Fruit fly (Drosophila melanogaster) whole organism, embryonic: ENCODE measurements around the gene CG15631.

Experiments
- ATbp ChIP-seq: fragments of 200-800 bp; sonication (Bioruptor generic); optimal IDR thresholded peaks from 2 replicates; lab custom pipeline; 2017; ENCODE audit warnings: missing biosample characterization, mild to moderate bottlenecking, missing genetic modification characterization, missing genetic modification reagents
- Asciz ChIP-seq: fragments of 200-800 bp; sonication (Bioruptor generic); optimal IDR thresholded peaks from 2 replicates; lab custom pipeline; 2017; ENCODE audit warnings: missing biosample characterization, mild to moderate bottlenecking, missing genetic modification characterization, missing genetic modification reagents
- Atf-2 ChIP-seq: fragments of 200-800 bp; sonication (Bioruptor generic); optimal IDR thresholded peaks from 2 replicates; lab custom pipeline; 2016; ENCODE audit warnings: missing biosample characterization, missing genetic modification characterization
- B-H2 ChIP-seq: fragments of 200-800 bp; sonication (Bioruptor generic); optimal IDR thresholded peaks from 2 replicates; lab custom pipeline; 2018; ENCODE audit warnings: missing biosample characterization, mild to moderate bottlenecking, missing genetic modification characterization
- CG11093 ChIP-seq: fragments of 200-800 bp; sonication (Bioruptor generic); IDR thresholded peaks from 3 replicates; pipeline ENCODE4 v1.3.6; 2022; ENCODE audit warnings: missing biosample characterization, missing genetic modification characterization
- CG13894 ChIP-seq: fragments of 200-800 bp; sonication (Bioruptor generic); optimal IDR thresholded peaks from 3 replicates; lab custom pipeline; 2018; ENCODE audit warnings: missing biosample characterization, mild to moderate bottlenecking, missing genetic modification characterization, moderate library complexity
- CG1529 ChIP-seq: fragments of 200-800 bp; sonication (Bioruptor generic); optimal IDR thresholded peaks from 3 replicates; lab custom pipeline; 2018; ENCODE audit warnings: missing biosample characterization, missing genetic modification characterization
- CG16779 ChIP-seq: fragments of 200-800 bp; sonication (Bioruptor generic); IDR thresholded peaks from 2 replicates; pipeline ENCODE4 v1.3.6; 2022; ENCODE audit warnings: missing biosample characterization, missing genetic modification characterization
- CG17359 ChIP-seq: fragments of 200-800 bp; sonication (Bioruptor generic); optimal IDR thresholded peaks from 3 replicates; lab custom pipeline; 2018; ENCODE audit warnings: missing biosample characterization, mild to moderate bottlenecking, missing genetic modification characterization, moderate library complexity
- CG17612 ChIP-seq: fragments of 200-800 bp; sonication (Bioruptor generic); IDR thresholded peaks from 2 replicates; pipeline ENCODE4 v1.3.6; 2022; ENCODE audit warnings: missing biosample characterization, missing genetic modification characterization
- CG18476 ChIP-seq: fragments of 200-800 bp; sonication (Bioruptor generic); optimal IDR thresholded peaks from 2 replicates; lab custom pipeline; 2016; ENCODE audit warnings: missing biosample characterization, mild to moderate bottlenecking, missing genetic modification characterization
- CG2202 ChIP-seq: fragments of 200-800 bp; sonication (Bioruptor generic); optimal IDR thresholded peaks from 2 replicates; lab custom pipeline; 2018; ENCODE audit warnings: missing biosample characterization, mild to moderate bottlenecking, missing genetic modification characterization
- CG2889 ChIP-seq: fragments of 200-800 bp; sonication (Bioruptor generic); IDR thresholded peaks from 3 replicates; pipeline ENCODE4 v1.3.6; 2022; ENCODE audit warnings: missing biosample characterization, missing genetic modification characterization
- CG3065 ChIP-seq: fragments of 200-800 bp; sonication (Bioruptor generic); optimal IDR thresholded peaks from 2 replicates; lab custom pipeline; 2016; ENCODE audit warnings: missing biosample characterization, missing genetic modification characterization
- CG5180 ChIP-seq: fragments of 200-800 bp; sonication (Bioruptor generic); optimal IDR thresholded peaks from 3 replicates; lab custom pipeline; 2017; ENCODE audit warnings: missing biosample characterization, missing genetic modification characterization, mild to moderate bottlenecking, moderate library complexity, missing genetic modification reagents
- CG6854 ChIP-seq: fragments of 200-800 bp; sonication (Bioruptor generic); optimal IDR thresholded peaks from 3 replicates; lab custom pipeline; 2017; ENCODE audit warnings: missing biosample characterization, mild to moderate bottlenecking, missing genetic modification characterization
- CG7372 ChIP-seq: fragments of 200-800 bp; sonication (Bioruptor generic); IDR thresholded peaks from 2 replicates; pipeline ENCODE4 v1.3.6; 2022; ENCODE audit warnings: missing biosample characterization, missing genetic modification characterization
- Chrac-16 ChIP-seq: fragments of 200-800 bp; sonication (Bioruptor generic); optimal IDR thresholded peaks from 3 replicates; lab custom pipeline; 2016; ENCODE audit warnings: missing biosample characterization, missing genetic modification characterization
- Dbx ChIP-seq: fragments of 200-800 bp; sonication (Bioruptor generic); IDR thresholded peaks from 3 replicates; pipeline ENCODE4 v1.3.6; 2022; ENCODE audit warnings: missing biosample characterization, missing genetic modification characterization
- Dip2 ChIP-seq: fragments of 200-800 bp; sonication (Bioruptor generic); IDR thresholded peaks from 2 replicates; pipeline ENCODE4 v1.3.6; 2022; ENCODE audit warnings: missing biosample characterization, missing genetic modification characterization
- E2f1 ChIP-seq: fragments of 200-800 bp; sonication (Bioruptor generic); IDR thresholded peaks from 2 replicates; pipeline ENCODE4 v1.3.6; 2022; ENCODE audit warnings: missing biosample characterization, missing genetic modification characterization
- HLHmδ ChIP-seq: fragments of 200-800 bp; sonication (Bioruptor generic); optimal IDR thresholded peaks from 2 replicates; lab custom pipeline; 2018; ENCODE audit warnings: missing biosample characterization, mild to moderate bottlenecking, missing genetic modification characterization, moderate library complexity
- PHDP ChIP-seq: fragments of 200-800 bp; sonication (Bioruptor generic); optimal IDR thresholded peaks from 3 replicates; lab custom pipeline; 2018; ENCODE audit warnings: missing biosample characterization, mild to moderate bottlenecking, missing genetic modification characterization, moderate library complexity
- Poxn ChIP-seq: fragments of 200-800 bp; sonication (Bioruptor generic); IDR thresholded peaks from 2 replicates; pipeline ENCODE4 v1.3.6; 2022; ENCODE audit warnings: missing biosample characterization, missing genetic modification characterization
- Ptx1 ChIP-seq: fragments of 200-800 bp; sonication (Bioruptor generic); IDR thresholded peaks from 2 replicates; pipeline ENCODE4 v1.3.6; 2022; ENCODE audit warnings: missing biosample characterization, missing genetic modification characterization
- Rfx ChIP-seq: fragments of 200-800 bp; sonication (Bioruptor generic); IDR thresholded peaks from 2 replicates; pipeline ENCODE4 v1.3.6; 2022; ENCODE audit warnings: missing biosample characterization, missing genetic modification characterization
- Rx ChIP-seq: fragments of 200-800 bp; sonication (Bioruptor generic); IDR thresholded peaks from 2 replicates; pipeline ENCODE4 v1.3.6; 2022; ENCODE audit warnings: missing biosample characterization, missing genetic modification characterization
- Stat92E ChIP-seq, 3 experiments: fragments of >200 bp in 2 of 3; fragments of 200-800 bp in 1 of 3; sonication (Bioruptor generic) in 1 of 3; optimal IDR thresholded peaks; 2 replicates each; lab custom pipeline; 2017 to 2019; ENCODE audit warnings: missing biosample characterization in 3 of 3, missing genetic modification characterization in 3 of 3, mild to moderate bottlenecking in 1 of 3, moderate library complexity in 1 of 3
- Xbp1 ChIP-seq: fragments of 200-800 bp; sonication (Bioruptor generic); optimal IDR thresholded peaks from 3 replicates; lab custom pipeline; 2016; ENCODE audit warnings: missing biosample characterization, mild to moderate bottlenecking, missing genetic modification characterization
- ap ChIP-seq: fragments of 200-800 bp; sonication (Bioruptor generic); IDR thresholded peaks from 2 replicates; pipeline ENCODE4 v1.3.6; 2022; ENCODE audit warnings: missing biosample characterization, missing genetic modification characterization
- ato ChIP-seq: fragments of 200-800 bp; sonication (Bioruptor generic); IDR thresholded peaks from 2 replicates; pipeline ENCODE4 v1.3.6; 2022; ENCODE audit warnings: missing biosample characterization, missing genetic modification characterization; ENCODE audit not compliant: partially characterized antibody
- bowl ChIP-seq: fragments of 200-800 bp; sonication (Bioruptor generic); IDR thresholded peaks from 2 replicates; pipeline ENCODE4 v1.3.6; 2022; ENCODE audit warnings: missing biosample characterization, missing genetic modification characterization
- pros ChIP-seq: fragments of 200-800 bp; sonication (Bioruptor generic); optimal IDR thresholded peaks from 3 replicates; lab custom pipeline; 2019; ENCODE audit warnings: missing biosample characterization, mild to moderate bottlenecking, missing genetic modification characterization, moderate library complexity
- row ChIP-seq: fragments of 200-800 bp; sonication (Bioruptor generic); IDR thresholded peaks from 3 replicates; pipeline ENCODE4 v1.3.6; 2022; ENCODE audit warnings: missing biosample characterization, missing genetic modification characterization
- ssp ChIP-seq: fragments of 200-800 bp; sonication (Bioruptor generic); IDR thresholded peaks from 2 replicates; pipeline ENCODE4 v1.3.6; 2022; ENCODE audit warnings: missing biosample characterization, missing genetic modification characterization
- tgo ChIP-seq: fragments of 200-800 bp; sonication (Bioruptor generic); IDR thresholded peaks from 3 replicates; pipeline ENCODE4 v1.3.6; 2022; ENCODE audit warnings: missing biosample characterization, missing genetic modification characterization
- z ChIP-seq: fragments of 200-800 bp; sonication (Bioruptor generic); IDR thresholded peaks from 3 replicates; pipeline ENCODE4 v1.3.6; 2022; ENCODE audit warnings: missing biosample characterization, missing genetic modification characterization
- zfh1 ChIP-seq: fragments of 200-800 bp; sonication (Bioruptor generic); IDR thresholded peaks from 3 replicates; pipeline ENCODE4 v1.3.6; 2022; ENCODE audit warnings: missing biosample characterization, missing genetic modification characterization

CG15631 gene

DNA sequence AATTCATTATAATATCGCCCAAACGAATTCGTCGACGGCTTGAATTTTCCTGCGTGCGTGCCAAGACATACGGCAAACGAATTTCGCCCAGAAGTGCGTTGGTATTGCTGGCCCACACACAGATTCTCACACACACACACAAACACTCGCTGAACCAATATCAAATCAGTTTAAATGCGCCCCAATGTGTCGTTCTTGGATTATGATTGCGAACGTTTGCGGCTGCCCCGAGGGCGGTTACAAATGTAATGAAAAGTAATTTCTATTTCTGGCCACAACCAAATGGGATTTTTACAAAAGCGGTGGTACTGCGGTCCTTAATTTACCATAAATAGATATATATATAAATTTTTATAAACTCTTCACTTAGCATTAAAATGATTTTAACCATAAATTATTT, 35.4 kb downstream of the CG15631 start:
- no peak for TF ChIP-seq tgo (GFP tag; lab: Robert Waterston, UW)
- peak; percentile 26 for TF ChIP-seq CG13894 (tag; lab: Kevin White, UChicago)
- no peak for TF ChIP-seq CG11093 (GFP tag; lab: Robert Waterston, UW)
- TF ChIP-seq ssp, result 0 out of 2 replicates have a peak, but pooled peaks have one; percentile 8
- TF ChIP-seq Xbp1 (GFP tag; lab: Kevin White, UChicago), result no peak
- TF ChIP-seq CG17612 (GFP tag; lab: Robert Waterston, UW), result no peak
- TF ChIP-seq Dip2 (GFP tag; lab: Robert Waterston, UW), result no peak
- TF ChIP-seq Ptx1, result 0 out of 2 replicates have a peak, but pooled peaks have one; percentile 24
- no peak for TF ChIP-seq pros (GFP tag; lab: Kevin White, UChicago)
- TF ChIP-seq CG18476 (GFP tag; lab: Kevin White, UChicago), result peak; percentile 65
- TF ChIP-seq CG17359, result no peak
- TF ChIP-seq PHDP (tag; lab: Kevin White, UChicago), result no peak

DNA sequence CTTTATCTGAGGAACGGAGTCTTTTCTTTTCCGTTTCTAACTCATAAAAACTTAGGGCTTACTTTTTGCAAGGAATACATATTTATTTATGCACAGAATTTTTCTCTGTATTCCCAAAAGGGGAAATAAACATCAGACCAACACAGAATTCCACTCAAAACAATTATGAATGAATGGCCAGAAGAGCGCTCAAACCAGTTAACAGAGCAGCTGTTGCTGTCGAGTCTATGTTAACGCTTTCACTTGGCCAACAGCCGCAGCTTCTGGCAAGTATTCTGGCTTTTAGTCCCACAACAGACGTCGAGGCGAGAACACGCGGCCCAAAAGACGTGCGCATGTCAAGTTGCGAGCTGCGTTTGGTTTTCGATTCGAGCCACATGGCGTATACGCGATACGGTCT, 39.8 kb downstream of the CG15631 start, which contains the start of gene dcma:
TSS of gene dcma (plus strand) at position 301 of the 400 bp plus-strand sequence.
- TF ChIP-seq ATbp (GFP tag; lab: Kevin White, UChicago) (no peak), ap (GFP tag; lab: Robert Waterston, UW) (no peak), CG7372 (GFP tag; lab: Robert Waterston, UW) (peak; percentile 70), CG16779 (GFP tag; lab: Robert Waterston, UW) (0 out of 2 replicates have a peak, but pooled peaks have one; percentile 11), Poxn (0 out of 2 replicates have a peak, but pooled peaks have one; percentile 12), z (GFP tag; lab: Robert Waterston, UW) (peak; percentile 81), Rx (GFP tag; lab: Robert Waterston, UW) (no peak), CG5180 (GFP tag; lab: Kevin White, UChicago) (peak; percentile 10), Dbx (GFP tag; lab: Robert Waterston, UW) (0 out of 3 replicates have a peak, but pooled peaks have one; percentile 26), row (no peak)

DNA sequence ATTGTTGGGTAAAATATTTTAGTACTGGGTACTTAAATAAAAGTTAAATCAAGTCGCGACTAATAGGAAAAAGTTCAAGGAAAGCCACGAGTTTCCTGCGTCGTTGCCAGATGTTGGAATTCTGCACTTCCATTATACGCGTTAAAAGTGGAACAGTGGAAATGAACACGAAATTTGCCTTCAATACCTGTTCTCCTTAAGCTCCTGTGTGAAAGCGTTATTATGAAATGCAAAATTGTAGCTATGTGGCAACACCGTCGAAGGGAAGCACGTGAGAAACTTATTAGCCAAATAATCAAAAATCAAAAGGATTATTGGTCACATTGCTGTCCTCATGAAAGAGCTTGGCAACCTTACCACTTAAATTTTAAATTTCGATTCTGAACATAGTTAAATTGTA, 43.7 kb downstream of the CG15631 start, which contains the start of gene CG3251:
TSS of gene CG3251 (minus strand) at position 101 of the 400 bp plus-strand sequence.
- TF ChIP-seq E2f1 (GFP tag; lab: Robert Waterston, UW), result no peak
- TF ChIP-seq Atf-2 (GFP tag; lab: Kevin White, UChicago), result no peak
- no peak for TF ChIP-seq bowl (GFP tag; lab: Robert Waterston, UW)

DNA sequence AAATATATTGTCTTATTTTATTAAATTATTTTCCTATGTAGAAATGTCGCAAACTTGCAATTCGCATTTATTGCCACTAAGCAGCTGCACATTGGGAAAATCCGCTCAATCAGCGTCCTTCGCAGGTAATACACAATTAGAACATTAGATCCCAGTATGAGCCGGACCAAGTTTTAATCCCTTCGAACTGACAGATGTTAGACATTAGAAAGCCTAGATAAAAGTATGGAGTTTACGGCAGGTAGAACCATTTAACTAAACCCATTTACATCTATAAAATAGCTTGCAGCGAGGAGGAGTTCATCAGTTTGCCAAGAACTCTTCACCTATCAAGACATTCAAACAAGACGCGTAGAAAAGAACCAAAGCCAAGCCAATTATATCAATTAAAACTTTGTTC, 47.0 kb downstream of the CG15631 start, which contains the start of gene Elba3:
TSS of gene Elba3 (plus strand) at position 301 of the 400 bp plus-strand sequence.
- no peak for TF ChIP-seq CG1529 (GFP tag; lab: Kevin White, UChicago)
- TF ChIP-seq Rfx, result no peak
- TF ChIP-seq CG2889, result no peak
- TF ChIP-seq CG3065 (GFP tag; lab: Kevin White, UChicago), result no peak
- no peak for TF ChIP-seq Chrac-16
- no peak for TF ChIP-seq Stat92E (GFP tag; optimal IDR thresholded peaks at IDR 0.05; lab: Kevin White, UChicago)
- no peak for TF ChIP-seq CG2202 (tag; lab: Kevin White, UChicago)
- TF ChIP-seq zfh1 (GFP tag; lab: Robert Waterston, UW), result no peak
- TF ChIP-seq B-H2 (GFP tag; lab: Kevin White, UChicago), result no peak
- TF ChIP-seq Asciz (GFP tag; lab: Kevin White, UChicago), result no peak
- TF ChIP-seq HLHmδ, result no peak
- no peak for TF ChIP-seq CG6854 (GFP tag; lab: Kevin White, UChicago)
- no peak for TF ChIP-seq ato (GFP tag; lab: Robert Waterston, UW)
